Fruit fly (Drosophila melanogaster): ENCODE measurements around the gene CG33159.
A peak's percentile ranks its signal among the peaks of the same experiment; 100 is the strongest.

The CG33159 gene

dm6 chr3L:3192912-3193311 lies 11.3 kb downstream of the CG33159 start, which contains the start of gene Hsp83 (continued):
- TF ChIP-seq Dfd (GFP tag; optimal IDR thresholded peaks at IDR 0.05), result no peak
- peak; percentile 40; the same call in 1 of the 2 replicates for TF ChIP-seq ro (GFP tag; IDR thresholded peaks at IDR 0.05)
- TF ChIP-seq CG30403 (GFP tag; optimal IDR thresholded peaks at IDR 0.05), result peak; percentile 82
- peak; percentile 93 for TF ChIP-seq cwo (GFP tag; optimal IDR thresholded peaks at IDR 0.05)
- peak; percentile 83 for TF ChIP-seq CG18476 (GFP tag; optimal IDR thresholded peaks at IDR 0.05)
- peak; percentile 91 for TF ChIP-seq slp2 (GFP tag; optimal IDR thresholded peaks at IDR 0.05)
- peak; percentile 79 for TF ChIP-seq CG11696 (GFP tag; IDR thresholded peaks at IDR 0.05)
- peak; percentile 97 for TF ChIP-seq gro (GFP tag; optimal IDR thresholded peaks at IDR 0.05)
- no peak for TF ChIP-seq Doc3 (GFP tag; IDR thresholded peaks at IDR 0.05; ENCODE audit: partially characterized antibody)
- TF ChIP-seq Bdp1 (GFP tag; optimal IDR thresholded peaks at IDR 0.05), result peak; percentile 89
- TF ChIP-seq al (GFP tag; IDR thresholded peaks at IDR 0.05), result peak; percentile 70
- TF ChIP-seq HLHmδ (GFP tag; optimal IDR thresholded peaks at IDR 0.05), result peak; percentile 100
- TF ChIP-seq sens (GFP tag), result peak; percentile 97
- TF ChIP-seq CG11093 (GFP tag; IDR thresholded peaks at IDR 0.05), result peak; percentile 73; the same call in 2 of the 3 replicates
- peak; percentile 94 for TF ChIP-seq unpg (GFP tag; optimal IDR thresholded peaks at IDR 0.05)
- TF ChIP-seq CG17328 (GFP tag; IDR thresholded peaks at IDR 0.05), result peak; percentile 96
- TF ChIP-seq GATAe (GFP tag; conservative IDR thresholded peaks at IDR 0.05), result no peak; the same call in 1 of the 2 replicates
- peak; percentile 81; the same call in 1 of the 2 replicates for TF ChIP-seq cas (GFP tag; IDR thresholded peaks at IDR 0.05)
- peak; percentile 61; the same call in 2 of the 3 replicates for TF ChIP-seq CG7357 (GFP tag; IDR thresholded peaks at IDR 0.05)
- peak; percentile 85 to 94 for TF ChIP-seq dpn (GFP tag; optimal IDR thresholded peaks at IDR 0.05)
- peak; percentile 98 for TF ChIP-seq scrt (GFP tag; optimal IDR thresholded peaks at IDR 0.05)
- TF ChIP-seq so (GFP tag; IDR thresholded peaks at IDR 0.05), result peak; percentile 95
- TF ChIP-seq Lpt (GFP tag; optimal IDR thresholded peaks at IDR 0.05), result no peak
- no peak for TF ChIP-seq CG16813 (GFP tag; IDR thresholded peaks at IDR 0.05; ENCODE audit: partially characterized antibody)
- peak; percentile 96 for TF ChIP-seq CG16779 (GFP tag; IDR thresholded peaks at IDR 0.05)
- peak; percentile 99 for TF ChIP-seq CG10431 (GFP tag; optimal IDR thresholded peaks at IDR 0.05)
- TF ChIP-seq CG4707 (GFP tag; optimal IDR thresholded peaks at IDR 0.05), result peak; percentile 98
- TF ChIP-seq Dref (GFP tag; IDR thresholded peaks at IDR 0.05), result no peak; the same call in 1 of the 2 replicates
- TF ChIP-seq CG3163 (GFP tag; optimal IDR thresholded peaks at IDR 0.05), result peak; percentile 87
- TF ChIP-seq trem (tag; optimal IDR thresholded peaks at IDR 0.05), result peak; percentile 83
- peak; percentile 81 for TF ChIP-seq Nf-YB (GFP tag; optimal IDR thresholded peaks at IDR 0.05)
- TF ChIP-seq Ravus (GFP tag; IDR thresholded peaks at IDR 0.05), result peak; percentile 25; the same call in 1 of the 2 replicates
- peak; percentile 99 for TF ChIP-seq chm (GFP tag; IDR thresholded peaks at IDR 0.05)
- TF ChIP-seq tap (tag; optimal IDR thresholded peaks at IDR 0.05), result peak; percentile 92
- TF ChIP-seq grn (GFP tag; optimal IDR thresholded peaks at IDR 0.05), result peak; percentile 81
- peak; percentile 75 for TF ChIP-seq trh (GFP tag; optimal IDR thresholded peaks at IDR 0.05)
- peak; percentile 91 for TF ChIP-seq Lhr (GFP tag; optimal IDR thresholded peaks at IDR 0.05)
- peak; percentile 98 for TF ChIP-seq CG12299 (tag; optimal IDR thresholded peaks at IDR 0.05)
- TF ChIP-seq Hsf (GFP tag; optimal IDR thresholded peaks at IDR 0.05), result peak; percentile 99
- TF ChIP-seq CG5953 (GFP tag; IDR thresholded peaks at IDR 0.05), result peak; percentile 94
- peak; percentile 90 for TF ChIP-seq wdn (GFP tag; IDR thresholded peaks at IDR 0.05)
- TF ChIP-seq hb (GFP tag; IDR thresholded peaks at IDR 0.05; ENCODE audit: partially characterized antibody), result no peak
- peak; percentile 85 for TF ChIP-seq Oaz (GFP tag; IDR thresholded peaks at IDR 0.05)
- TF ChIP-seq CG12104 (GFP tag; optimal IDR thresholded peaks at IDR 0.05), result peak; percentile 96
- TF ChIP-seq tx (GFP tag; optimal IDR thresholded peaks at IDR 0.05), result peak; percentile 81
- TF ChIP-seq D19B (GFP tag; optimal IDR thresholded peaks at IDR 0.05), result peak; percentile 87
- TF ChIP-seq Xbp1 (GFP tag; optimal IDR thresholded peaks at IDR 0.05), result peak; percentile 87
- TF ChIP-seq Nf-YA (GFP tag; IDR thresholded peaks at IDR 0.05), result peak; percentile 92
- no peak for TF ChIP-seq yki (optimal IDR thresholded peaks at IDR 0.05)
- TF ChIP-seq crol (GFP tag; IDR thresholded peaks at IDR 0.05), result peak; percentile 54; the same call in 1 of the 2 replicates
- TF ChIP-seq CG8388 (GFP tag; optimal IDR thresholded peaks at IDR 0.05), result peak; percentile 89
- no peak for TF ChIP-seq crp (GFP tag; optimal IDR thresholded peaks at IDR 0.05)
